Worm (Caenorhabditis elegans) whole organism, L2 larva: ENCODE measurements around the gene srg-3.

Experiments used
- C34F6.9 ChIP-seq: fragments of 150-350 bp; optimal IDR thresholded peaks from 2 replicates; lab custom pipeline; 2014; ENCODE audit warnings: missing biosample characterization, missing genetic modification characterization
- Y55F3AM.14 ChIP-seq: fragments of 200-800 bp; sonication (Bioruptor generic); optimal IDR thresholded peaks from 2 replicates; lab custom pipeline; 2018; ENCODE audit warnings: mild to moderate bottlenecking, missing genetic modification characterization, missing compliant biosample characterization
- alr-1 ChIP-seq: fragments of 150-350 bp; optimal IDR thresholded peaks from 2 replicates; lab custom pipeline; 2014; ENCODE audit warnings: missing biosample characterization, missing genetic modification characterization
- ama-1 ChIP-seq: fragments of 150-350 bp; optimal IDR thresholded peaks from 2 replicates; lab custom pipeline; 2018; ENCODE audit warnings: inconsistent platforms
- dmd-4 ChIP-seq: sonication (generic microtip); optimal IDR thresholded peaks from 2 replicates; lab custom pipeline; 2017; ENCODE audit warnings: missing biosample characterization, missing genetic modification characterization
- egl-27 ChIP-seq: sonication (generic microtip); optimal IDR thresholded peaks from 3 replicates; lab custom pipeline; 2017; ENCODE audit warnings: missing biosample characterization, missing genetic modification reagents, missing genetic modification characterization
- elt-3 ChIP-seq: sonication (generic microtip); optimal IDR thresholded peaks from 2 replicates; lab custom pipeline; 2017; ENCODE audit warnings: missing biosample characterization, missing genetic modification characterization
- fos-1 ChIP-seq: fragments of 150-350 bp; optimal IDR thresholded peaks from 2 replicates; lab custom pipeline; 2014; ENCODE audit warnings: missing biosample characterization, missing genetic modification characterization
- gmeb-1 ChIP-seq: fragments of 150-350 bp; optimal IDR thresholded peaks from 2 replicates; lab custom pipeline; 2014; ENCODE audit warnings: missing biosample characterization, missing genetic modification characterization
- lin-11 ChIP-seq: fragments of 150-350 bp; sonication (generic microtip); optimal IDR thresholded peaks from 2 replicates; lab custom pipeline; 2014; ENCODE audit warnings: missing biosample characterization, missing genetic modification characterization, inconsistent platforms, mixed read lengths
- lin-13 ChIP-seq: fragments of 150-350 bp; optimal IDR thresholded peaks from 2 replicates; lab custom pipeline; 2014; ENCODE audit warnings: missing biosample characterization, missing genetic modification reagents, missing genetic modification characterization
- lin-39 ChIP-seq: fragments of 150-350 bp; optimal IDR thresholded peaks from 2 replicates; lab custom pipeline; 2014; ENCODE audit warnings: missing biosample characterization, missing genetic modification reagents, missing genetic modification characterization
- lsy-2 ChIP-seq, 2 experiments: fragments of 150-350 bp in 1 of 2; sonication (generic microtip) in 1 of 2; optimal IDR thresholded peaks; 2 replicates each; lab custom pipeline; 2014 to 2017; ENCODE audit warnings: missing biosample characterization in 2 of 2, missing genetic modification characterization in 2 of 2
- mab-5 ChIP-seq: fragments of 150-350 bp; optimal IDR thresholded peaks from 2 replicates; lab custom pipeline; 2014; ENCODE audit warnings: missing biosample characterization, missing genetic modification characterization
- mbf-1 ChIP-seq: sonication (generic microtip); optimal IDR thresholded peaks from 2 replicates; lab custom pipeline; 2017; ENCODE audit warnings: missing biosample characterization, missing genetic modification characterization
- nhr-10 ChIP-seq: sonication (generic microtip); optimal IDR thresholded peaks from 2 replicates; lab custom pipeline; 2017; ENCODE audit warnings: missing biosample characterization, missing genetic modification characterization
- nhr-12 ChIP-seq: fragments of 150-350 bp; optimal IDR thresholded peaks from 2 replicates; lab custom pipeline; 2014; ENCODE audit warnings: missing biosample characterization, missing genetic modification characterization
- nhr-129 ChIP-seq: fragments of 150-350 bp; optimal IDR thresholded peaks from 2 replicates; lab custom pipeline; 2014; ENCODE audit warnings: missing biosample characterization, missing genetic modification characterization
- nhr-21 ChIP-seq: fragments of 150-350 bp; optimal IDR thresholded peaks from 2 replicates; lab custom pipeline; 2014; ENCODE audit warnings: missing biosample characterization, missing genetic modification characterization
- nhr-23 ChIP-seq: fragments of 150-350 bp; optimal IDR thresholded peaks from 2 replicates; lab custom pipeline; 2014; ENCODE audit warnings: missing biosample characterization, missing genetic modification reagents, missing genetic modification characterization
- nhr-237 ChIP-seq: fragments of 150-350 bp; optimal IDR thresholded peaks from 2 replicates; lab custom pipeline; 2014; ENCODE audit warnings: missing biosample characterization, missing genetic modification characterization
- nhr-25 ChIP-seq: fragments of 150-350 bp; sonication (generic microtip); optimal IDR thresholded peaks from 3 replicates; lab custom pipeline; 2014; ENCODE audit warnings: missing biosample characterization, missing genetic modification characterization
- nhr-6 ChIP-seq: fragments of 150-350 bp; optimal IDR thresholded peaks from 2 replicates; lab custom pipeline; 2014; ENCODE audit warnings: missing biosample characterization, missing genetic modification characterization
- nhr-77 ChIP-seq: fragments of 150-350 bp; optimal IDR thresholded peaks from 2 replicates; lab custom pipeline; 2014; ENCODE audit warnings: missing biosample characterization, missing genetic modification characterization
- peb-1 ChIP-seq: fragments of 150-350 bp; optimal IDR thresholded peaks from 2 replicates; lab custom pipeline; 2014; ENCODE audit warnings: missing biosample characterization, missing genetic modification characterization
- sem-4 ChIP-seq: fragments of 150-350 bp; optimal IDR thresholded peaks from 2 replicates; lab custom pipeline; 2014; ENCODE audit warnings: missing biosample characterization, missing genetic modification reagents, missing genetic modification characterization
- skn-1 ChIP-seq: sonication (generic microtip); optimal IDR thresholded peaks from 2 replicates; lab custom pipeline; 2017; ENCODE audit warnings: missing biosample characterization, missing genetic modification characterization
- sma-3 ChIP-seq: sonication (generic microtip); optimal IDR thresholded peaks from 2 replicates; lab custom pipeline; 2016; ENCODE audit warnings: missing genetic modification reagents, missing genetic modification characterization, missing compliant biosample characterization
- sma-9 ChIP-seq, 2 experiments: fragments of 150-350 bp in 1 of 2; sonication (generic microtip) in 1 of 2; optimal IDR thresholded peaks; 2 replicates each; lab custom pipeline; 2014 to 2016; ENCODE audit warnings: missing genetic modification characterization in 2 of 2, mild to moderate bottlenecking in 1 of 2, missing biosample characterization in 1 of 2, missing compliant biosample characterization in 1 of 2, missing genetic modification reagents in 1 of 2, moderate library complexity in 1 of 2
- snpc-4 ChIP-seq: fragments of 150-350 bp; optimal IDR thresholded peaks from 2 replicates; lab custom pipeline; 2014; ENCODE audit warnings: missing biosample characterization, missing genetic modification characterization
- unc-39 ChIP-seq: fragments of 150-350 bp; optimal IDR thresholded peaks from 2 replicates; lab custom pipeline; 2014; ENCODE audit warnings: missing biosample characterization, missing genetic modification characterization
- unc-55 ChIP-seq: fragments of 150-350 bp; sonication (generic microtip); optimal IDR thresholded peaks from 3 replicates; lab custom pipeline; 2014; ENCODE audit warnings: missing biosample characterization, missing genetic modification reagents, missing genetic modification characterization
- unc-62 ChIP-seq: fragments of 150-350 bp; optimal IDR thresholded peaks from 2 replicates; lab custom pipeline; 2014; ENCODE audit warnings: missing biosample characterization, missing genetic modification reagents, missing genetic modification characterization
- zag-1 ChIP-seq: fragments of 150-350 bp; optimal IDR thresholded peaks from 2 replicates; lab custom pipeline; 2014; ENCODE audit warnings: missing biosample characterization, missing genetic modification characterization
- ztf-1 ChIP-seq: fragments of 200-800 bp; sonication (Bioruptor generic); conservative IDR thresholded peaks from 2 replicates; pipeline ENCODE4 v1.3.6; 2022; ENCODE audit warnings: missing genetic modification characterization, missing compliant biosample characterization
- ztf-11 ChIP-seq: sonication (generic microtip); optimal IDR thresholded peaks from 2 replicates; lab custom pipeline; 2017; ENCODE audit warnings: missing biosample characterization, missing genetic modification characterization
- ztf-4 ChIP-seq: fragments of 150-350 bp; optimal IDR thresholded peaks from 2 replicates; lab custom pipeline; 2014; ENCODE audit warnings: missing biosample characterization, missing genetic modification characterization

The srg-3 gene

ce11 chrIII:6272868-6273267 lies 2.7 kb upstream of the srg-3 start, which contains the start of gene C18F10.2:
Gene C18F10.2 (plus strand): TSS chrIII:6273168.
- TF ChIP-seq lin-13 (GFP tag; lab: Kevin White, UChicago) (no peak), peb-1 (tag; lab: Kevin White, UChicago) (no peak), C34F6.9 (tag; lab: Kevin White, UChicago) (no peak)

- TF ChIP-seq nhr-77 (tag; lab: Kevin White, UChicago) (no peak), sma-3 (no peak), zag-1 (no peak), ztf-4 (tag; lab: Kevin White, UChicago) (no peak), nhr-6 (tag; lab: Kevin White, UChicago) (no peak), unc-62 (no peak), dmd-4 (tag; lab: Kevin White, UChicago) (no peak), skn-1 (tag; lab: Kevin White, UChicago) (no peak), nhr-23 (tag; lab: Kevin White, UChicago) (no peak), nhr-21 (tag; lab: Kevin White, UChicago) (no peak), nhr-10 (no peak), lin-11 (tag; lab: Kevin White, UChicago) (no peak), elt-3 (no peak), unc-39 (no peak), alr-1 (tag; lab: Kevin White, UChicago) (no peak), lsy-2 (tag; optimal IDR thresholded peaks at IDR 0.05; lab: Kevin White, UChicago) (no peak), nhr-237 (tag; lab: Kevin White, UChicago) (no peak)
These were observed 2.1 kb downstream of the srg-3 start, which contains the start of gene srg-7 for ce11 chrIII:6268061-6268460. Gene srg-7 (minus strand): TSS chrIII:6268161.

ce11 chrIII:6265911-6266310 lies 4.3 kb downstream of the srg-3 start, which contains the start of gene srg-6:
Gene srg-6 (minus strand): TSS chrIII:6266011.
- TF ChIP-seq unc-55 (GFP tag; lab: Kevin White, UChicago): no peak
- no peak for TF ChIP-seq nhr-12
- no peak for TF ChIP-seq snpc-4 (tag; lab: Kevin White, UChicago)
- TF ChIP-seq sma-9 (GFP tag; optimal IDR thresholded peaks at IDR 0.05; lab: Kevin White, UChicago): no peak
- no peak for TF ChIP-seq sma-9 (tag; optimal IDR thresholded peaks at IDR 0.05; lab: Kevin White, UChicago)
- no peak for TF ChIP-seq nhr-129 (tag; lab: Kevin White, UChicago)
- TF ChIP-seq lsy-2 (tag; optimal IDR thresholded peaks at IDR 0.05; lab: Kevin White, UChicago): no peak
- TF ChIP-seq peb-1 (tag; lab: Kevin White, UChicago): no peak
- no peak for TF ChIP-seq gmeb-1 (tag; lab: Kevin White, UChicago)
- no peak for TF ChIP-seq fos-1 (tag; lab: Kevin White, UChicago)
- no peak for TF ChIP-seq lin-13 (GFP tag; lab: Kevin White, UChicago)
- no peak for TF ChIP-seq ama-1 (lab: Kevin White, UChicago)
- no peak for TF ChIP-seq Y55F3AM.14 (GFP tag; lab: Kevin White, UChicago)
- no peak for TF ChIP-seq sma-3
- no peak for TF ChIP-seq mbf-1 (tag; lab: Kevin White, UChicago)
- no peak for TF ChIP-seq nhr-23 (tag; lab: Kevin White, UChicago)
- no peak for TF ChIP-seq skn-1 (tag; lab: Kevin White, UChicago)

ce11 chrIII:6264447-6264846 lies 5.7 kb downstream of the srg-3 start, which contains the start of gene srg-5:
Gene srg-5 (minus strand): TSS chrIII:6264547.
- TF ChIP-seq sem-4 (tag; lab: Kevin White, UChicago): no peak
- TF ChIP-seq sma-3: no peak
- TF ChIP-seq elt-3: no peak
- TF ChIP-seq lin-39: no peak
- TF ChIP-seq lin-11 (tag; lab: Kevin White, UChicago): no peak
- no peak for TF ChIP-seq nhr-12
- TF ChIP-seq, all 48 proteins: peak for 0

ce11 chrIII:6261985-6262384 lies 8.2 kb downstream of the srg-3 start, which contains the start of gene srg-4:
Gene srg-4 (minus strand): TSS chrIII:6262085.
- no peak for TF ChIP-seq alr-1 (tag; lab: Kevin White, UChicago)
- no peak for TF ChIP-seq Y55F3AM.14 (GFP tag; lab: Kevin White, UChicago)
- no peak for TF ChIP-seq gmeb-1 (tag; lab: Kevin White, UChicago)
- TF ChIP-seq lin-39: no peak
- no peak for TF ChIP-seq peb-1 (tag; lab: Kevin White, UChicago)
- no peak for TF ChIP-seq ztf-1 (GFP tag; lab: Robert Waterston, UW)
- TF ChIP-seq ztf-11 (tag; lab: Kevin White, UChicago): no peak
- TF ChIP-seq sem-4 (tag; lab: Kevin White, UChicago): no peak
- no peak for TF ChIP-seq mab-5 (tag; lab: Kevin White, UChicago)
- TF ChIP-seq nhr-25 (tag; lab: Kevin White, UChicago): no peak
- no peak for TF ChIP-seq lin-13 (GFP tag; lab: Kevin White, UChicago)
- TF ChIP-seq egl-27 (tag; lab: Kevin White, UChicago): no peak
- TF ChIP-seq nhr-23 (tag; lab: Kevin White, UChicago): no peak
- no peak for TF ChIP-seq unc-55 (GFP tag; lab: Kevin White, UChicago)
- TF ChIP-seq, all 48 proteins: peak for 0
